Fruit fly (Drosophila melanogaster): ENCODE results near the gene U4-U6-60K.

DNA sequence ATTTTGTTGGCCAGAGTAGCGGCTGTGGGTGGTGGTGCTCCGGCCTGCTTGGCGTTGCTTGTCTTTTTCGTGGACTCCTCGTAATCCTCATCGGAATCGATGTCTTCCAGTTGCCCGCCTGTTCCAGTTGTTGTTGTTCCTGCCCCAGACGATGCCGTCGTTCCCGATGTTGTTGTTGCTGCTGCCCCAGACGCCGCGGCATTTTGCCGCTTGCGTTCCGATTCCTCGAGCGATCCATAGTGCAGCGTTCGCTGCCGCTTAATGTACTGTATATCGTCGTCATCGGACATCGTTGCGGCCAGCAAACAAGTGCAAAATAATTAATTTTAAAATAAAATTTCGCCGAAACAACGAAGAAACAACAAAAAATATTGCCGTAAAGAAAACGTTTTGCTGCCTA lies 220 bp downstream of the U4-U6-60K start:
- no peak for TF ChIP-seq ac (GFP tag; optimal IDR thresholded peaks at IDR 0.05)
- no peak for TF ChIP-seq insv (GFP tag; optimal IDR thresholded peaks at IDR 0.05)
- no peak for TF ChIP-seq grn (GFP tag; optimal IDR thresholded peaks at IDR 0.05)
- no peak for TF ChIP-seq tgo (GFP tag; IDR thresholded peaks at IDR 0.05)
- TF ChIP-seq zen (tag; optimal IDR thresholded peaks at IDR 0.05), result no peak
- TF ChIP-seq hbn (GFP tag; IDR thresholded peaks at IDR 0.05; ENCODE audit: partially characterized antibody), result no peak
- TF ChIP-seq pb (GFP tag; optimal IDR thresholded peaks at IDR 0.05), result no peak
- no peak for TF ChIP-seq CG11696 (GFP tag; IDR thresholded peaks at IDR 0.05)
- no peak for TF ChIP-seq CG3847 (GFP tag; IDR thresholded peaks at IDR 0.05)
- no peak for TF ChIP-seq CG13123 (GFP tag; optimal IDR thresholded peaks at IDR 0.05)
- no peak for TF ChIP-seq org-1 (GFP tag; optimal IDR thresholded peaks at IDR 0.05)
